Fruit fly (Drosophila melanogaster) whole organism, embryonic: Measurements from ENCODE around the gene CG46439.

Source experiments
- Atf3 ChIP-seq: fragments of 200-800 bp; sonication (Bioruptor generic); optimal IDR thresholded peaks from 3 replicates; lab custom pipeline; 2016; ENCODE audit warnings: missing biosample characterization, missing genetic modification characterization
- Awh ChIP-seq: fragments of 200-800 bp; sonication (Bioruptor generic); IDR thresholded peaks from 2 replicates; pipeline ENCODE4, ENCODE4 v1.3.6; 2022; ENCODE audit warnings: missing biosample characterization, missing genetic modification characterization
- BEAF-32 ChIP-seq: fragments of 200-800 bp; sonication (Bioruptor generic); optimal IDR thresholded peaks from 3 replicates; lab custom pipeline; 2017; ENCODE audit warnings: missing biosample characterization, missing genetic modification characterization, mild to moderate bottlenecking, moderate library complexity, missing genetic modification reagents
- CG10147 ChIP-seq: fragments of 200-800 bp; sonication (Bioruptor generic); optimal IDR thresholded peaks from 2 replicates; lab custom pipeline; 2019; ENCODE audit warnings: missing biosample characterization, mild to moderate bottlenecking, missing genetic modification characterization, moderate library complexity
- CG10366 ChIP-seq: fragments of 200-800 bp; sonication (Bioruptor generic); IDR thresholded peaks from 2 replicates; pipeline ENCODE4 v1.3.6; 2022; ENCODE audit warnings: missing biosample characterization, missing genetic modification characterization
- CG11456 ChIP-seq: fragments of 200-800 bp; sonication (Bioruptor generic); IDR thresholded peaks from 3 replicates; pipeline ENCODE4 v1.3.6; 2022; ENCODE audit warnings: missing biosample characterization, missing genetic modification characterization
- CG12104 ChIP-seq: fragments of 200-800 bp; sonication (Bioruptor generic); optimal IDR thresholded peaks from 3 replicates; lab custom pipeline; 2016; ENCODE audit warnings: missing biosample characterization, missing genetic modification characterization
- CG12236 ChIP-seq: fragments of 200-800 bp; sonication (Bioruptor generic); optimal IDR thresholded peaks from 2 replicates; lab custom pipeline; 2016; ENCODE audit warnings: missing biosample characterization, missing genetic modification characterization
- CG15269 ChIP-seq: fragments of 200-800 bp; sonication (Bioruptor generic); optimal IDR thresholded peaks from 2 replicates; lab custom pipeline; 2018; ENCODE audit warnings: missing biosample characterization, mild to moderate bottlenecking, missing genetic modification characterization, moderate library complexity
- CG15514 ChIP-seq: fragments of 200-800 bp; sonication (Bioruptor generic); optimal IDR thresholded peaks from 3 replicates; lab custom pipeline; 2017; ENCODE audit warnings: missing biosample characterization, missing genetic modification characterization, mild to moderate bottlenecking, moderate library complexity, missing genetic modification reagents
- CG17359 ChIP-seq: fragments of 200-800 bp; sonication (Bioruptor generic); optimal IDR thresholded peaks from 3 replicates; lab custom pipeline; 2018; ENCODE audit warnings: missing biosample characterization, mild to moderate bottlenecking, missing genetic modification characterization, moderate library complexity
- CG17385 ChIP-seq: fragments of 200-800 bp; sonication (Bioruptor generic); optimal IDR thresholded peaks from 3 replicates; lab custom pipeline; 2018; ENCODE audit warnings: missing biosample characterization, mild to moderate bottlenecking, missing genetic modification characterization
- CG17612 ChIP-seq: fragments of 200-800 bp; sonication (Bioruptor generic); IDR thresholded peaks from 2 replicates; pipeline ENCODE4 v1.3.6; 2022; ENCODE audit warnings: missing biosample characterization, missing genetic modification characterization
- CG18764 ChIP-seq: fragments of 200-800 bp; sonication (Bioruptor generic); optimal IDR thresholded peaks from 3 replicates; lab custom pipeline; 2016; ENCODE audit warnings: missing biosample characterization, missing genetic modification characterization
- CG2202 ChIP-seq: fragments of 200-800 bp; sonication (Bioruptor generic); optimal IDR thresholded peaks from 2 replicates; lab custom pipeline; 2018; ENCODE audit warnings: missing biosample characterization, mild to moderate bottlenecking, missing genetic modification characterization
- CG30431 ChIP-seq: fragments of 200-800 bp; sonication (Bioruptor generic); optimal IDR thresholded peaks from 2 replicates; lab custom pipeline; 2017; ENCODE audit warnings: missing biosample characterization, missing genetic modification characterization
- CG31388 ChIP-seq: fragments of 200-800 bp; sonication (Bioruptor generic); optimal IDR thresholded peaks from 2 replicates; lab custom pipeline; 2016; ENCODE audit warnings: missing biosample characterization, missing genetic modification characterization
- CG4424 ChIP-seq: fragments of 200-800 bp; sonication (Bioruptor generic); optimal IDR thresholded peaks from 3 replicates; lab custom pipeline; 2016; ENCODE audit warnings: missing biosample characterization, missing genetic modification characterization
- CG6254 ChIP-seq: fragments of 200-800 bp; sonication (Bioruptor generic); optimal IDR thresholded peaks from 3 replicates; lab custom pipeline; 2017; ENCODE audit warnings: mild to moderate bottlenecking, missing biosample characterization, missing genetic modification reagents, missing genetic modification characterization
- CG6654 ChIP-seq: fragments of 200-800 bp; sonication (Bioruptor generic); optimal IDR thresholded peaks from 2 replicates; lab custom pipeline; 2017; ENCODE audit warnings: missing biosample characterization, mild to moderate bottlenecking, missing genetic modification characterization
- CG8281 ChIP-seq: fragments of 200-800 bp; sonication (Bioruptor generic); optimal IDR thresholded peaks from 2 replicates; lab custom pipeline; 2018; ENCODE audit warnings: missing biosample characterization, mild to moderate bottlenecking, missing genetic modification characterization, moderate library complexity
- CG8765 ChIP-seq: fragments of 200-800 bp; sonication (Bioruptor generic); IDR thresholded peaks from 2 replicates; pipeline ENCODE4 v1.3.6; 2022; ENCODE audit warnings: missing biosample characterization, missing genetic modification characterization
- Chrac-16 ChIP-seq: fragments of 200-800 bp; sonication (Bioruptor generic); optimal IDR thresholded peaks from 3 replicates; lab custom pipeline; 2016; ENCODE audit warnings: missing biosample characterization, missing genetic modification characterization
- Doc3 ChIP-seq: fragments of 200-800 bp; sonication (Bioruptor generic); IDR thresholded peaks from 3 replicates; pipeline ENCODE4 v1.3.6; 2022; ENCODE audit warnings: missing biosample characterization, missing genetic modification characterization; ENCODE audit not compliant: partially characterized antibody
- Fer3 ChIP-seq: fragments of 200-800 bp; sonication (Bioruptor generic); optimal IDR thresholded peaks from 2 replicates; lab custom pipeline; 2018; ENCODE audit warnings: missing biosample characterization, mild to moderate bottlenecking, missing genetic modification characterization, moderate library complexity
- GATAe ChIP-seq: fragments of 200-800 bp; sonication (Bioruptor generic); conservative IDR thresholded peaks from 2 replicates; pipeline ENCODE4 v1.3.6; 2022; ENCODE audit warnings: missing biosample characterization, missing genetic modification characterization
- Gsc ChIP-seq: fragments of 200-800 bp; sonication (Bioruptor generic); IDR thresholded peaks from 2 replicates; pipeline ENCODE4 v1.3.6; 2022; ENCODE audit warnings: missing biosample characterization, missing genetic modification characterization
- Gug ChIP-seq: fragments of 200-800 bp; sonication (Bioruptor generic); IDR thresholded peaks from 4 replicates; pipeline ENCODE4 v1.3.6; 2022; ENCODE audit warnings: missing biosample characterization, missing genetic modification characterization
- Lhr ChIP-seq: fragments of 200-800 bp; sonication (Bioruptor generic); optimal IDR thresholded peaks from 3 replicates; lab custom pipeline; 2017; ENCODE audit warnings: mild to moderate bottlenecking, missing biosample characterization, missing genetic modification reagents, missing genetic modification characterization
- Oli ChIP-seq: fragments of 200-800 bp; sonication (Bioruptor generic); optimal IDR thresholded peaks from 2 replicates; lab custom pipeline; 2018; ENCODE audit warnings: missing biosample characterization, mild to moderate bottlenecking, missing genetic modification characterization, moderate library complexity
- Xrp1 ChIP-seq: fragments of 200-800 bp; sonication (Bioruptor generic); IDR thresholded peaks from 2 replicates; pipeline ENCODE4 v1.3.6; 2022; ENCODE audit warnings: missing biosample characterization, missing genetic modification characterization
- bigmax ChIP-seq: fragments of 200-800 bp; sonication (Bioruptor generic); optimal IDR thresholded peaks from 2 replicates; lab custom pipeline; 2018; ENCODE audit warnings: missing biosample characterization, mild to moderate bottlenecking, missing genetic modification characterization
- cas ChIP-seq: fragments of 200-800 bp; sonication (Bioruptor generic); IDR thresholded peaks from 2 replicates; pipeline ENCODE4 v1.3.6; 2022; ENCODE audit warnings: missing biosample characterization, missing genetic modification characterization
- chinmo ChIP-seq: fragments of 200-800 bp; sonication (Bioruptor generic); IDR thresholded peaks from 4 replicates; pipeline ENCODE4 v1.3.6; 2022; ENCODE audit warnings: missing biosample characterization, missing genetic modification characterization; ENCODE audit not compliant: partially characterized antibody
- dimm ChIP-seq: fragments of 200-800 bp; sonication (Bioruptor generic); IDR thresholded peaks from 2 replicates; pipeline ENCODE4 v1.3.6; 2022; ENCODE audit warnings: missing biosample characterization, missing genetic modification characterization
- ewg ChIP-seq: fragments of 200-800 bp; sonication (Bioruptor generic); optimal IDR thresholded peaks from 3 replicates; lab custom pipeline; 2017; ENCODE audit warnings: mild to moderate bottlenecking, missing biosample characterization, missing genetic modification reagents, missing genetic modification characterization
- gce ChIP-seq: fragments of 200-800 bp; sonication (Bioruptor generic); IDR thresholded peaks from 3 replicates; pipeline ENCODE4 v1.3.6; 2022; ENCODE audit warnings: missing biosample characterization, missing genetic modification characterization
- gcm ChIP-seq: fragments of 200-800 bp; sonication (Bioruptor generic); optimal IDR thresholded peaks from 2 replicates; lab custom pipeline; 2019; ENCODE audit warnings: missing biosample characterization, mild to moderate bottlenecking, missing genetic modification characterization, moderate library complexity
- kay ChIP-seq: fragments of 200-800 bp; sonication (Bioruptor generic); optimal IDR thresholded peaks from 2 replicates; lab custom pipeline; 2016; ENCODE audit warnings: missing biosample characterization, missing genetic modification characterization
- ken ChIP-seq: fragments of 200-800 bp; sonication (Bioruptor generic); IDR thresholded peaks from 3 replicates; pipeline ENCODE4 v1.3.6; 2022; ENCODE audit warnings: missing biosample characterization, missing genetic modification characterization
- lola ChIP-seq, 3 experiments: fragments of >200 bp in 2 of 3; fragments of 200-800 bp in 1 of 3; sonication (Bioruptor generic) in 1 of 3; optimal IDR thresholded peaks; 2 replicates each; lab custom pipeline; 2017 to 2019; ENCODE audit warnings: missing biosample characterization in 3 of 3, missing genetic modification characterization in 3 of 3, mild to moderate bottlenecking in 1 of 3, moderate library complexity in 1 of 3
- lov ChIP-seq, 2 experiments: fragments of 200-800 bp in 1 of 2; fragments of >200 bp in 1 of 2; sonication (Bioruptor generic) in 1 of 2; IDR thresholded peaks in 1 of 2; optimal IDR thresholded peaks in 1 of 2; 2 replicates in 1 of 2; 3 replicates in 1 of 2; pipeline versions ENCODE4 v1.3.6 to Lab custom; 2017 to 2022; ENCODE audit warnings: missing biosample characterization in 1 of 2, missing genetic modification characterization in 1 of 2
- mld ChIP-seq: fragments of 200-800 bp; sonication (Bioruptor generic); IDR thresholded peaks from 3 replicates; pipeline ENCODE4 v1.3.6; 2022; ENCODE audit warnings: missing biosample characterization, missing genetic modification characterization; ENCODE audit not compliant: partially characterized antibody
- nerfin-2 ChIP-seq: fragments of 200-800 bp; sonication (Bioruptor generic); IDR thresholded peaks from 2 replicates; pipeline ENCODE4 v1.3.6; 2022; ENCODE audit warnings: missing biosample characterization, missing genetic modification characterization; ENCODE audit not compliant: partially characterized antibody
- sisA ChIP-seq: fragments of 200-800 bp; sonication (Bioruptor generic); IDR thresholded peaks from 2 replicates; pipeline ENCODE4 v1.3.6; 2022; ENCODE audit warnings: missing biosample characterization, missing genetic modification characterization
- slou ChIP-seq: fragments of 200-800 bp; sonication (Bioruptor generic); optimal IDR thresholded peaks from 3 replicates; lab custom pipeline; 2016; ENCODE audit warnings: missing biosample characterization, missing genetic modification characterization
- ssp ChIP-seq: fragments of 200-800 bp; sonication (Bioruptor generic); IDR thresholded peaks from 2 replicates; pipeline ENCODE4 v1.3.6; 2022; ENCODE audit warnings: missing biosample characterization, missing genetic modification characterization
- tna ChIP-seq: fragments of 200-800 bp; sonication (Bioruptor generic); IDR thresholded peaks from 2 replicates; pipeline ENCODE4 v1.3.6; 2022; ENCODE audit warnings: missing biosample characterization, missing genetic modification characterization; ENCODE audit not compliant: partially characterized antibody
- ttk ChIP-seq: fragments of 200-800 bp; sonication (Bioruptor generic); IDR thresholded peaks from 2 replicates; pipeline ENCODE4 v2.1.2; 2022; ENCODE audit warnings: missing biosample characterization, missing genetic modification characterization
- vvl ChIP-seq: fragments of 200-800 bp; sonication (Bioruptor generic); IDR thresholded peaks from 2 replicates; pipeline ENCODE4 v1.3.6; 2022; ENCODE audit warnings: missing biosample characterization, missing genetic modification characterization
- zfh1 ChIP-seq: fragments of 200-800 bp; sonication (Bioruptor generic); IDR thresholded peaks from 3 replicates; pipeline ENCODE4 v1.3.6; 2022; ENCODE audit warnings: missing biosample characterization, missing genetic modification characterization

Gene CG46439

DNA sequence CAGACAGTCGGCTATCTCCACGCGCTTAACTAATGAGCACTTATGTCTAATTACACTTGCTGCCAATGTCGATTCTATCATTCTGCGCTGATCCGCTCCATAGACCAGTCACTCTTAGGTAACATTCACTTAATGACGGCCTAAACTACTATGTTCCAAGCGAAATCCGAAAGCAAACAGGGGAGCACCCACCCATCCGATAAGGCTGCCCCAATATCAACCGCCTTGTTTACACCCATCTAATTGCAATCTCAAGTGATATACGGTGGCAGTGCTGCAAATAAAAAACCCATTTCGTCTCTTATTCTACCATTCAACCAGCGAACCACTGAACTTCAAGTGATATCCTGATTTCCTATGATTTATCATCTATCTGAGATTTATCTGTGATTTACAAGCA is 46.6 kb downstream of the CG46439 start (continued):
- no peak for TF ChIP-seq CG17385 (GFP tag; lab: Kevin White, UChicago)
- peak; percentile 23; the same call in 1 of the 2 replicates for TF ChIP-seq Awh (GFP tag; lab: Robert Waterston, UW)
- TF ChIP-seq Oli, result no peak
- no peak for TF ChIP-seq GATAe (GFP tag; lab: Robert Waterston, UW)
- TF ChIP-seq bigmax (GFP tag; lab: Kevin White, UChicago), result no peak
- TF ChIP-seq Lhr, result no peak
- TF ChIP-seq CG12104 (GFP tag; lab: Kevin White, UChicago), result no peak
- no peak for TF ChIP-seq CG10147
- TF ChIP-seq ken, result no peak
- no peak for TF ChIP-seq ssp (GFP tag; lab: Robert Waterston, UW)
- TF ChIP-seq CG17612 (GFP tag; lab: Robert Waterston, UW), result no peak
- TF ChIP-seq CG8281, result no peak
- TF ChIP-seq CG30431 (GFP tag; lab: Kevin White, UChicago), result no peak
- no peak for TF ChIP-seq tna
- no peak for TF ChIP-seq Doc3
- no peak for TF ChIP-seq gce (GFP tag; lab: Robert Waterston, UW)
- TF ChIP-seq CG4424 (GFP tag; lab: Kevin White, UChicago), result no peak
- TF ChIP-seq CG6654 (GFP tag; lab: Kevin White, UChicago), result no peak
- peak; percentile 72 for TF ChIP-seq CG15514
- TF ChIP-seq lov (optimal IDR thresholded peaks at IDR 0.05; lab: Kevin White, UChicago), result no peak
- TF ChIP-seq lov (GFP tag; IDR thresholded peaks at IDR 0.05; lab: Robert Waterston, UW), result no peak
- TF ChIP-seq cas (GFP tag; lab: Robert Waterston, UW), result no peak
- no peak for TF ChIP-seq zfh1 (GFP tag; lab: Robert Waterston, UW)
- no peak for TF ChIP-seq mld (GFP tag; lab: Robert Waterston, UW)
- TF ChIP-seq Gug (GFP tag; lab: Robert Waterston, UW), result no peak
- no peak for TF ChIP-seq CG31388
- no peak for TF ChIP-seq kay (GFP tag; lab: Kevin White, UChicago)
- no peak for TF ChIP-seq BEAF-32 (GFP tag; lab: Kevin White, UChicago)
- peak; percentile 24 for TF ChIP-seq CG17359
- peak; percentile 28 for TF ChIP-seq CG15269 (tag; lab: Kevin White, UChicago)
- peak; percentile 31 for TF ChIP-seq Fer3
- no peak for TF ChIP-seq slou (GFP tag; lab: Kevin White, UChicago)
- TF ChIP-seq Xrp1 (GFP tag; lab: Robert Waterston, UW), result no peak
- no peak for TF ChIP-seq sisA (GFP tag; lab: Robert Waterston, UW)
- no peak for TF ChIP-seq gcm
- TF ChIP-seq lola (GFP tag; optimal IDR thresholded peaks at IDR 0.05; lab: Kevin White, UChicago), result no peak
- no peak for TF ChIP-seq CG11456 (GFP tag; lab: Robert Waterston, UW)
- TF ChIP-seq chinmo, result no peak
- no peak for TF ChIP-seq CG2202 (tag; lab: Kevin White, UChicago)
- no peak for TF ChIP-seq CG6254 (GFP tag; lab: Kevin White, UChicago)
- no peak for TF ChIP-seq Gsc (GFP tag; lab: Robert Waterston, UW)
- no peak for TF ChIP-seq vvl (GFP tag; lab: Robert Waterston, UW)
- no peak for TF ChIP-seq nerfin-2
- no peak for TF ChIP-seq ttk (GFP tag; lab: Robert Waterston, UW)
- TF ChIP-seq Chrac-16 (GFP tag; lab: Kevin White, UChicago), result no peak
- TF ChIP-seq Atf3 (GFP tag; lab: Kevin White, UChicago), result no peak
- TF ChIP-seq CG12236, result no peak
- TF ChIP-seq CG18764 (GFP tag; lab: Kevin White, UChicago), result no peak
- TF ChIP-seq ewg (GFP tag; lab: Kevin White, UChicago), result no peak
- TF ChIP-seq CG8765 (GFP tag; lab: Robert Waterston, UW), result no peak
- TF ChIP-seq CG10366, result no peak
- no peak for TF ChIP-seq dimm
